Fruit fly (Drosophila melanogaster) whole organism, embryonic: ENCODE results near the gene CG42841.

Experiments
- Atf6 ChIP-seq: fragments of 200-800 bp; sonication (Bioruptor generic); IDR thresholded peaks from 2 replicates; pipeline ENCODE4 v1.3.6; 2022; ENCODE audit warnings: missing biosample characterization, missing genetic modification characterization
- Awh ChIP-seq: fragments of 200-800 bp; sonication (Bioruptor generic); IDR thresholded peaks from 2 replicates; pipeline ENCODE4, ENCODE4 v1.3.6; 2022; ENCODE audit warnings: missing biosample characterization, missing genetic modification characterization
- Blimp-1 ChIP-seq: fragments of 200-800 bp; sonication (Bioruptor generic); optimal IDR thresholded peaks from 3 replicates; lab custom pipeline; 2018; ENCODE audit warnings: missing biosample characterization, missing genetic modification characterization, mild to moderate bottlenecking, moderate library complexity, missing genetic modification reagents
- CG1024 ChIP-seq: fragments of 200-800 bp; sonication (Bioruptor generic); IDR thresholded peaks from 2 replicates; pipeline ENCODE4 v1.3.6; 2022; ENCODE audit warnings: missing biosample characterization, missing genetic modification characterization
- CG10321 ChIP-seq: fragments of 200-800 bp; sonication (Bioruptor generic); IDR thresholded peaks from 2 replicates; pipeline ENCODE4 v1.3.6; 2022; ENCODE audit warnings: missing biosample characterization, missing genetic modification characterization
- CG10366 ChIP-seq: fragments of 200-800 bp; sonication (Bioruptor generic); IDR thresholded peaks from 2 replicates; pipeline ENCODE4 v1.3.6; 2022; ENCODE audit warnings: missing biosample characterization, missing genetic modification characterization
- CG11696 ChIP-seq: fragments of 200-800 bp; sonication (Bioruptor generic); IDR thresholded peaks from 2 replicates; pipeline ENCODE4 v1.3.6; 2022; ENCODE audit warnings: missing biosample characterization, missing genetic modification characterization
- CG12071 ChIP-seq: fragments of 200-800 bp; sonication (Bioruptor generic); optimal IDR thresholded peaks from 3 replicates; lab custom pipeline; 2018; ENCODE audit warnings: missing biosample characterization, mild to moderate bottlenecking, missing genetic modification characterization
- CG1647 ChIP-seq: fragments of 200-800 bp; sonication (Bioruptor generic); optimal IDR thresholded peaks from 3 replicates; lab custom pipeline; 2016; ENCODE audit warnings: missing biosample characterization, missing genetic modification characterization
- CG16779 ChIP-seq: fragments of 200-800 bp; sonication (Bioruptor generic); IDR thresholded peaks from 2 replicates; pipeline ENCODE4 v1.3.6; 2022; ENCODE audit warnings: missing biosample characterization, missing genetic modification characterization
- CG16863 ChIP-seq: fragments of 200-800 bp; sonication (Bioruptor generic); optimal IDR thresholded peaks from 3 replicates; lab custom pipeline; 2016; ENCODE audit warnings: missing biosample characterization, missing genetic modification characterization
- CG17328 ChIP-seq: fragments of 200-800 bp; sonication (Bioruptor generic); IDR thresholded peaks from 2 replicates; pipeline ENCODE4 v1.3.6; 2022; ENCODE audit warnings: missing biosample characterization, missing genetic modification characterization
- CG18011 ChIP-seq: fragments of 200-800 bp; sonication (Bioruptor generic); optimal IDR thresholded peaks from 2 replicates; lab custom pipeline; 2017; ENCODE audit warnings: missing biosample characterization, missing genetic modification characterization, mild to moderate bottlenecking, moderate library complexity, missing genotype
- CG18619 ChIP-seq: fragments of 200-800 bp; sonication (Bioruptor generic); optimal IDR thresholded peaks from 3 replicates; lab custom pipeline; 2017; ENCODE audit warnings: missing biosample characterization, mild to moderate bottlenecking, missing genetic modification characterization
- CG18764 ChIP-seq: fragments of 200-800 bp; sonication (Bioruptor generic); optimal IDR thresholded peaks from 3 replicates; lab custom pipeline; 2016; ENCODE audit warnings: missing biosample characterization, missing genetic modification characterization
- CG33557 ChIP-seq: fragments of 200-800 bp; sonication (Bioruptor generic); optimal IDR thresholded peaks from 2 replicates; lab custom pipeline; 2019; ENCODE audit warnings: missing biosample characterization, mild to moderate bottlenecking, missing genetic modification characterization, moderate library complexity
- CG4707 ChIP-seq: fragments of 200-800 bp; sonication (Bioruptor generic); optimal IDR thresholded peaks from 2 replicates; lab custom pipeline; 2018; ENCODE audit warnings: missing biosample characterization, mild to moderate bottlenecking, missing genetic modification characterization, moderate library complexity
- CG6791 ChIP-seq: fragments of 200-800 bp; sonication (Bioruptor generic); IDR thresholded peaks from 3 replicates; pipeline ENCODE4 v1.3.6; 2022; ENCODE audit warnings: missing biosample characterization, missing genetic modification characterization; ENCODE audit not compliant: partially characterized antibody
- CHES-1-like ChIP-seq: fragments of 200-800 bp; sonication (Bioruptor generic); optimal IDR thresholded peaks from 2 replicates; lab custom pipeline; 2016; ENCODE audit warnings: missing biosample characterization, missing genetic modification characterization
- Camta ChIP-seq: fragments of 200-800 bp; sonication (Bioruptor generic); optimal IDR thresholded peaks from 2 replicates; lab custom pipeline; 2016; ENCODE audit warnings: missing biosample characterization, missing genetic modification characterization
- D19B ChIP-seq: fragments of 200-800 bp; sonication (Bioruptor generic); optimal IDR thresholded peaks from 2 replicates; lab custom pipeline; 2017; ENCODE audit warnings: missing biosample characterization, mild to moderate bottlenecking, missing genetic modification characterization
- Dp ChIP-seq: fragments of 200-800 bp; sonication (Bioruptor generic); optimal IDR thresholded peaks from 2 replicates; lab custom pipeline; 2018; ENCODE audit warnings: missing biosample characterization, mild to moderate bottlenecking, missing genetic modification characterization, moderate library complexity
- Drgx ChIP-seq: fragments of 200-800 bp; sonication (Bioruptor generic); IDR thresholded peaks from 2 replicates; pipeline ENCODE4 v1.3.6; 2022; ENCODE audit warnings: missing biosample characterization, missing genetic modification characterization
- E2f1 ChIP-seq: fragments of 200-800 bp; sonication (Bioruptor generic); IDR thresholded peaks from 2 replicates; pipeline ENCODE4 v1.3.6; 2022; ENCODE audit warnings: missing biosample characterization, missing genetic modification characterization
- Fer3 ChIP-seq: fragments of 200-800 bp; sonication (Bioruptor generic); optimal IDR thresholded peaks from 2 replicates; lab custom pipeline; 2018; ENCODE audit warnings: missing biosample characterization, mild to moderate bottlenecking, missing genetic modification characterization, moderate library complexity
- HLH54F ChIP-seq: fragments of 200-800 bp; sonication (Bioruptor generic); optimal IDR thresholded peaks from 3 replicates; lab custom pipeline; 2016; ENCODE audit warnings: missing biosample characterization, missing genetic modification characterization
- Hr51 ChIP-seq, 2 experiments: fragments of 200-800 bp; sonication (Bioruptor generic); optimal IDR thresholded peaks; 2 replicates in 1 of 2; 3 replicates in 1 of 2; lab custom pipeline; 2016 to 2018; ENCODE audit warnings: missing biosample characterization in 2 of 2, missing genetic modification characterization in 2 of 2, mild to moderate bottlenecking in 1 of 2, moderate library complexity in 1 of 2
- Lim3 ChIP-seq: fragments of 200-800 bp; sonication (Bioruptor generic); IDR thresholded peaks from 2 replicates; pipeline ENCODE4 v1.3.6; 2022; ENCODE audit warnings: missing biosample characterization, missing genetic modification characterization
- Nf-YC ChIP-seq: fragments of 200-800 bp; optimal IDR thresholded peaks from 3 replicates; lab custom pipeline; 2019; ENCODE audit warnings: missing biosample characterization, mild to moderate bottlenecking, missing genetic modification characterization, moderate library complexity
- Oaz ChIP-seq: fragments of 200-800 bp; sonication (Bioruptor generic); IDR thresholded peaks from 2 replicates; pipeline ENCODE4 v1.3.6; 2022; ENCODE audit warnings: missing biosample characterization, missing genetic modification characterization
- Side ChIP-seq: fragments of 200-800 bp; sonication (Bioruptor generic); optimal IDR thresholded peaks from 2 replicates; lab custom pipeline; 2016; ENCODE audit warnings: missing biosample characterization, missing genetic modification characterization
- aop ChIP-seq: fragments of 200-800 bp; sonication (Bioruptor generic); IDR thresholded peaks from 2 replicates; pipeline ENCODE4 v1.3.6; 2022; ENCODE audit warnings: missing biosample characterization, missing genetic modification characterization
- bigmax ChIP-seq: fragments of 200-800 bp; sonication (Bioruptor generic); optimal IDR thresholded peaks from 2 replicates; lab custom pipeline; 2018; ENCODE audit warnings: missing biosample characterization, mild to moderate bottlenecking, missing genetic modification characterization
- bowl ChIP-seq: fragments of 200-800 bp; sonication (Bioruptor generic); IDR thresholded peaks from 2 replicates; pipeline ENCODE4 v1.3.6; 2022; ENCODE audit warnings: missing biosample characterization, missing genetic modification characterization
- chn ChIP-seq: fragments of 200-800 bp; sonication (Bioruptor generic); optimal IDR thresholded peaks from 2 replicates; lab custom pipeline; 2016; ENCODE audit warnings: missing biosample characterization, missing genetic modification characterization
- dysf ChIP-seq: fragments of 200-800 bp; sonication (Bioruptor generic); IDR thresholded peaks from 3 replicates; pipeline ENCODE4 v1.3.6; 2022; ENCODE audit warnings: missing biosample characterization, missing genetic modification characterization
- ftz-f1 ChIP-seq: fragments of 200-800 bp; sonication (Bioruptor generic); optimal IDR thresholded peaks from 2 replicates; lab custom pipeline; 2016; ENCODE audit warnings: missing biosample characterization, missing genetic modification characterization
- fu2 ChIP-seq: fragments of 200-800 bp; sonication (Bioruptor generic); optimal IDR thresholded peaks from 2 replicates; lab custom pipeline; 2016; ENCODE audit warnings: missing biosample characterization, missing genetic modification characterization
- gce ChIP-seq: fragments of 200-800 bp; sonication (Bioruptor generic); IDR thresholded peaks from 3 replicates; pipeline ENCODE4 v1.3.6; 2022; ENCODE audit warnings: missing biosample characterization, missing genetic modification characterization
- gfzf ChIP-seq: fragments of 200-800 bp; sonication (Bioruptor generic); optimal IDR thresholded peaks from 2 replicates; lab custom pipeline; 2016; ENCODE audit warnings: missing biosample characterization, mild to moderate bottlenecking, missing genetic modification characterization, moderate library complexity
- hbn ChIP-seq: fragments of 200-800 bp; sonication (Bioruptor generic); IDR thresholded peaks from 2 replicates; pipeline ENCODE4 v1.3.6; 2022; ENCODE audit warnings: missing biosample characterization, missing genetic modification characterization; ENCODE audit not compliant: partially characterized antibody
- kni ChIP-seq: fragments of 200-800 bp; sonication (Bioruptor generic); optimal IDR thresholded peaks from 3 replicates; lab custom pipeline; 2017; ENCODE audit warnings: mild to moderate bottlenecking, missing biosample characterization, missing genetic modification reagents, missing genetic modification characterization
- mam ChIP-seq: fragments of 200-800 bp; sonication (Bioruptor generic); optimal IDR thresholded peaks from 3 replicates; lab custom pipeline; 2016; ENCODE audit warnings: missing biosample characterization, missing genetic modification characterization
- pnt ChIP-seq: fragments of 200-800 bp; sonication (Bioruptor generic); optimal IDR thresholded peaks from 3 replicates; lab custom pipeline; 2016; ENCODE audit warnings: missing biosample characterization, missing genetic modification characterization
- prd ChIP-seq, 3 experiments: fragments of >200 bp in 2 of 3; fragments of 200-800 bp in 1 of 3; sonication (Bioruptor generic) in 1 of 3; optimal IDR thresholded peaks in 2 of 3; IDR thresholded peaks in 1 of 3; 2 replicates in 2 of 3; 3 replicates in 1 of 3; pipeline versions ENCODE4 v1.3.6 to Lab custom; 2017 to 2022; ENCODE audit warnings: missing biosample characterization in 1 of 3, missing genetic modification characterization in 1 of 3
- psq ChIP-seq: fragments of 200-800 bp; sonication (Bioruptor generic); optimal IDR thresholded peaks from 2 replicates; lab custom pipeline; 2017; ENCODE audit warnings: missing biosample characterization, missing genetic modification characterization
- run ChIP-seq: fragments of 200-800 bp; sonication (Bioruptor generic); optimal IDR thresholded peaks from 3 replicates; lab custom pipeline; 2018; ENCODE audit warnings: missing biosample characterization, mild to moderate bottlenecking, missing genetic modification characterization
- sens-2 ChIP-seq: fragments of 200-800 bp; sonication (Bioruptor generic); IDR thresholded peaks from 2 replicates; pipeline ENCODE4 v1.3.6; 2022; ENCODE audit warnings: missing biosample characterization, missing genetic modification characterization
- slbo ChIP-seq: fragments of 200-800 bp; sonication (Bioruptor generic); IDR thresholded peaks from 2 replicates; pipeline ENCODE4 v1.3.6; 2022; ENCODE audit warnings: missing biosample characterization, missing genetic modification characterization
- tgo ChIP-seq: fragments of 200-800 bp; sonication (Bioruptor generic); IDR thresholded peaks from 3 replicates; pipeline ENCODE4 v1.3.6; 2022; ENCODE audit warnings: missing biosample characterization, missing genetic modification characterization
- tna ChIP-seq: fragments of 200-800 bp; sonication (Bioruptor generic); IDR thresholded peaks from 2 replicates; pipeline ENCODE4 v1.3.6; 2022; ENCODE audit warnings: missing biosample characterization, missing genetic modification characterization; ENCODE audit not compliant: partially characterized antibody

The CG42841 gene

dm6 chr3L:1962964-1963363 lies 42.5 kb downstream of the CG42841 start, which contains the start of gene SCOT (continued):
- peak; percentile 66 for TF ChIP-seq CG1024 (GFP tag; lab: Robert Waterston, UW)
- TF ChIP-seq bowl (GFP tag; lab: Robert Waterston, UW) = peak; percentile 66
- TF ChIP-seq bigmax (GFP tag; lab: Kevin White, UChicago) = no peak
- TF ChIP-seq CG6791 (GFP tag; lab: Robert Waterston, UW) = no peak
- TF ChIP-seq prd (optimal IDR thresholded peaks at IDR 0.05; lab: Kevin White, UChicago) = no peak
- peak; percentile 80 for TF ChIP-seq prd (GFP tag; IDR thresholded peaks at IDR 0.05; lab: Robert Waterston, UW)
- TF ChIP-seq Lim3 = no peak
- TF ChIP-seq Drgx (GFP tag; lab: Robert Waterston, UW) = peak; percentile 98
- peak; percentile 47; the same call in 1 of the 2 replicates for TF ChIP-seq CG10321 (GFP tag; lab: Robert Waterston, UW)
- TF ChIP-seq HLH54F (GFP tag; lab: Kevin White, UChicago) = peak; percentile 61
- 0 out of 2 replicates have a peak, but pooled peaks have one; percentile 15 for TF ChIP-seq aop
- peak; percentile 18 for TF ChIP-seq pnt
- TF ChIP-seq CHES-1-like (GFP tag; lab: Kevin White, UChicago) = peak; percentile 22
- TF ChIP-seq gfzf (GFP tag; lab: Kevin White, UChicago) = no peak
- peak; percentile 87 for TF ChIP-seq dysf (GFP tag; lab: Robert Waterston, UW)
- TF ChIP-seq CG11696 = peak; percentile 73
- peak in 1 of 2 experiments; percentile 42 for TF ChIP-seq Hr51 (GFP tag; optimal IDR thresholded peaks at IDR 0.05; lab: Kevin White, UChicago)
- TF ChIP-seq run (tag; lab: Kevin White, UChicago) = peak; percentile 61
- no peak for TF ChIP-seq tna (GFP tag; lab: Robert Waterston, UW)
- TF ChIP-seq CG17328 (GFP tag; lab: Robert Waterston, UW) = peak; percentile 83
- TF ChIP-seq Dp (GFP tag; lab: Kevin White, UChicago) = no peak
- no peak for TF ChIP-seq CG18011 (GFP tag; lab: Kevin White, UChicago)
- peak; percentile 28 for TF ChIP-seq chn (GFP tag; lab: Kevin White, UChicago)
- no peak for TF ChIP-seq ftz-f1
- peak; percentile 72; the same call in 1 of the 2 replicates for TF ChIP-seq Atf6
- TF ChIP-seq CG16863 (GFP tag; lab: Kevin White, UChicago) = peak; percentile 69
- peak; percentile 58 for TF ChIP-seq Oaz (GFP tag; lab: Robert Waterston, UW)
- 0 out of 2 replicates have a peak, but pooled peaks have one; percentile 48 for TF ChIP-seq sens-2 (GFP tag; lab: Robert Waterston, UW)
- peak; percentile 18 for TF ChIP-seq CG1647
- TF ChIP-seq Side (GFP tag; lab: Kevin White, UChicago) = peak; percentile 43
- TF ChIP-seq D19B (GFP tag; lab: Kevin White, UChicago) = no peak
- peak; percentile 51 for TF ChIP-seq fu2 (GFP tag; lab: Kevin White, UChicago)
- TF ChIP-seq psq = no peak
- TF ChIP-seq mam (GFP tag; lab: Kevin White, UChicago) = peak; percentile 61
- no peak for TF ChIP-seq Nf-YC
- TF ChIP-seq CG4707 = peak; percentile 39
- peak; percentile 82 for TF ChIP-seq Awh (GFP tag; lab: Robert Waterston, UW)
- peak; percentile 12 for TF ChIP-seq CG18764
- peak; percentile 76 for TF ChIP-seq Camta (GFP tag; lab: Kevin White, UChicago)
- TF ChIP-seq CG12071 (GFP tag; lab: Kevin White, UChicago) = peak; percentile 45
- no peak for TF ChIP-seq Fer3 (tag; lab: Kevin White, UChicago)
- TF ChIP-seq hbn (GFP tag; lab: Robert Waterston, UW) = no peak
- 0 out of 2 replicates have a peak, but pooled peaks have one; percentile 30 for TF ChIP-seq CG16779
- no peak for TF ChIP-seq CG33557 (GFP tag; lab: Kevin White, UChicago)
- no peak for TF ChIP-seq kni (GFP tag; lab: Kevin White, UChicago)
- TF ChIP-seq Blimp-1 (GFP tag; lab: Kevin White, UChicago) = no peak
- TF ChIP-seq tgo (GFP tag; lab: Robert Waterston, UW) = peak; percentile 78
- TF ChIP-seq slbo (GFP tag; lab: Robert Waterston, UW) = peak; percentile 67
- TF ChIP-seq E2f1 (GFP tag; lab: Robert Waterston, UW) = peak; percentile 73
- peak; percentile 18 for TF ChIP-seq CG18619 (GFP tag; lab: Kevin White, UChicago)
- TF ChIP-seq CG10366 = peak; percentile 80
- TF ChIP-seq gce = peak; percentile 66; the same call in 1 of the 3 replicates
